Fruit fly (Drosophila melanogaster) whole organism, embryonic: Measurements from ENCODE around the gene CG43954.

Source experiments
- BEAF-32 ChIP-seq: fragments of 200-800 bp; sonication (Bioruptor generic); optimal IDR thresholded peaks from 3 replicates; lab custom pipeline; 2017; ENCODE audit warnings: missing biosample characterization, missing genetic modification characterization, mild to moderate bottlenecking, moderate library complexity, missing genetic modification reagents
- CG10267 ChIP-seq: fragments of 200-800 bp; sonication (Bioruptor generic); optimal IDR thresholded peaks from 2 replicates; lab custom pipeline; 2018; ENCODE audit warnings: missing biosample characterization, mild to moderate bottlenecking, missing genetic modification characterization, moderate library complexity
- CG10654 ChIP-seq: fragments of 200-800 bp; sonication (Bioruptor generic); optimal IDR thresholded peaks from 2 replicates; lab custom pipeline; 2016; ENCODE audit warnings: missing biosample characterization, missing genetic modification characterization
- CG11247 ChIP-seq: fragments of 200-800 bp; sonication (Bioruptor generic); IDR thresholded peaks from 2 replicates; pipeline ENCODE4 v1.3.6; 2022; ENCODE audit warnings: missing biosample characterization, missing genetic modification characterization
- CG11695 ChIP-seq: fragments of 200-800 bp; sonication (Bioruptor generic); IDR thresholded peaks from 3 replicates; pipeline ENCODE4 v1.3.6; 2022; ENCODE audit warnings: missing biosample characterization, missing genetic modification characterization
- CG11696 ChIP-seq: fragments of 200-800 bp; sonication (Bioruptor generic); IDR thresholded peaks from 2 replicates; pipeline ENCODE4 v1.3.6; 2022; ENCODE audit warnings: missing biosample characterization, missing genetic modification characterization
- CG12769 ChIP-seq: fragments of 200-800 bp; sonication (Bioruptor generic); optimal IDR thresholded peaks from 2 replicates; lab custom pipeline; 2019; ENCODE audit warnings: missing biosample characterization, mild to moderate bottlenecking, missing genetic modification characterization, moderate library complexity
- CG15696 ChIP-seq: fragments of 200-800 bp; sonication (Bioruptor generic); optimal IDR thresholded peaks from 2 replicates; lab custom pipeline; 2019; ENCODE audit warnings: missing biosample characterization, mild to moderate bottlenecking, missing genetic modification characterization, moderate library complexity
- CG18262 ChIP-seq: fragments of 200-800 bp; optimal IDR thresholded peaks from 3 replicates; lab custom pipeline; 2019; ENCODE audit warnings: missing biosample characterization, mild to moderate bottlenecking, missing genetic modification characterization, moderate library complexity
- CG18599 ChIP-seq: fragments of 200-800 bp; sonication (Bioruptor generic); optimal IDR thresholded peaks from 3 replicates; lab custom pipeline; 2017; ENCODE audit warnings: missing biosample characterization, missing genetic modification characterization, mild to moderate bottlenecking, moderate library complexity, missing genetic modification reagents
- CG2199 ChIP-seq: fragments of 200-800 bp; sonication (Bioruptor generic); IDR thresholded peaks from 3 replicates; pipeline ENCODE4 v1.3.6; 2022; ENCODE audit warnings: missing biosample characterization, missing genetic modification characterization
- CG2678 ChIP-seq: fragments of 200-800 bp; sonication (Bioruptor generic); optimal IDR thresholded peaks from 3 replicates; lab custom pipeline; 2019; ENCODE audit warnings: missing biosample characterization, mild to moderate bottlenecking, missing genetic modification characterization, moderate library complexity
- CG2712 ChIP-seq: fragments of 200-800 bp; optimal IDR thresholded peaks from 3 replicates; lab custom pipeline; 2019; ENCODE audit warnings: missing biosample characterization, mild to moderate bottlenecking, missing genetic modification characterization, moderate library complexity
- CG2889 ChIP-seq: fragments of 200-800 bp; sonication (Bioruptor generic); IDR thresholded peaks from 3 replicates; pipeline ENCODE4 v1.3.6; 2022; ENCODE audit warnings: missing biosample characterization, missing genetic modification characterization
- CG32532 ChIP-seq: fragments of 200-800 bp; sonication (Bioruptor generic); IDR thresholded peaks from 2 replicates; pipeline ENCODE4 v1.3.6; 2022; ENCODE audit warnings: missing biosample characterization, missing genetic modification characterization
- CG3995 ChIP-seq: fragments of 200-800 bp; sonication (Bioruptor generic); optimal IDR thresholded peaks from 3 replicates; lab custom pipeline; 2016; ENCODE audit warnings: missing biosample characterization, missing genetic modification characterization
- CG6813 ChIP-seq: fragments of 200-800 bp; sonication (Bioruptor generic); optimal IDR thresholded peaks from 2 replicates; lab custom pipeline; 2017; ENCODE audit warnings: missing biosample characterization, missing genetic modification characterization, mild to moderate bottlenecking, moderate library complexity, missing genetic modification reagents
- CG9727 ChIP-seq: fragments of 200-800 bp; sonication (Bioruptor generic); optimal IDR thresholded peaks from 3 replicates; lab custom pipeline; 2017; ENCODE audit warnings: missing biosample characterization, mild to moderate bottlenecking, missing genetic modification characterization
- CG9817 ChIP-seq: fragments of 200-800 bp; sonication (Bioruptor generic); optimal IDR thresholded peaks from 2 replicates; lab custom pipeline; 2018; ENCODE audit warnings: missing biosample characterization, mild to moderate bottlenecking, missing genetic modification characterization, moderate library complexity
- CTCF ChIP-seq: fragments of 200-800 bp; sonication (Bioruptor generic); optimal IDR thresholded peaks from 2 replicates; lab custom pipeline; 2017; ENCODE audit warnings: missing biosample characterization, mild to moderate bottlenecking, missing genetic modification characterization, moderate library complexity
- CkIIα-i1 ChIP-seq: fragments of 200-800 bp; sonication (Bioruptor generic); IDR thresholded peaks from 2 replicates; pipeline ENCODE4 v1.3.6; 2022; ENCODE audit warnings: missing biosample characterization, missing genetic modification characterization
- D ChIP-seq, 2 experiments: fragments of 200-800 bp in 1 of 2; fragments of >200 bp in 1 of 2; sonication (Bioruptor generic) in 1 of 2; optimal IDR thresholded peaks; 2 replicates in 1 of 2; 3 replicates in 1 of 2; lab custom pipeline; 2017; ENCODE audit warnings: mild to moderate bottlenecking in 1 of 2, missing biosample characterization in 1 of 2, missing genetic modification characterization in 1 of 2, missing genetic modification reagents in 1 of 2
- Dfd ChIP-seq, 2 experiments: fragments of >200 bp; optimal IDR thresholded peaks; 2 replicates each; lab custom pipeline; 2017; ENCODE audit warnings: missing biosample characterization in 2 of 2, missing genetic modification characterization in 2 of 2
- Doc3 ChIP-seq: fragments of 200-800 bp; sonication (Bioruptor generic); IDR thresholded peaks from 3 replicates; pipeline ENCODE4 v1.3.6; 2022; ENCODE audit warnings: missing biosample characterization, missing genetic modification characterization; ENCODE audit not compliant: partially characterized antibody
- H15 ChIP-seq: fragments of 200-800 bp; sonication (Bioruptor generic); IDR thresholded peaks from 3 replicates; pipeline ENCODE4 v1.3.6; 2022; ENCODE audit warnings: missing biosample characterization, missing genetic modification characterization
- Xbp1 ChIP-seq: fragments of 200-800 bp; sonication (Bioruptor generic); optimal IDR thresholded peaks from 3 replicates; lab custom pipeline; 2016; ENCODE audit warnings: missing biosample characterization, mild to moderate bottlenecking, missing genetic modification characterization
- ab ChIP-seq: fragments of 200-800 bp; sonication (Bioruptor generic); optimal IDR thresholded peaks from 2 replicates; lab custom pipeline; 2016; ENCODE audit warnings: missing biosample characterization, missing genetic modification characterization
- bsh ChIP-seq, 2 experiments: fragments of 200-800 bp; sonication (Bioruptor generic); optimal IDR thresholded peaks; 2 replicates each; lab custom pipeline; 2017 to 2018; ENCODE audit warnings: mild to moderate bottlenecking in 2 of 2, missing biosample characterization in 2 of 2, missing genetic modification characterization in 2 of 2, moderate library complexity in 1 of 2
- cas ChIP-seq: fragments of 200-800 bp; sonication (Bioruptor generic); IDR thresholded peaks from 2 replicates; pipeline ENCODE4 v1.3.6; 2022; ENCODE audit warnings: missing biosample characterization, missing genetic modification characterization
- dan ChIP-seq: fragments of 200-800 bp; sonication (Bioruptor generic); IDR thresholded peaks from 2 replicates; pipeline ENCODE4 v1.3.6; 2022; ENCODE audit warnings: missing biosample characterization, missing genetic modification characterization
- en ChIP-seq: fragments of 200-800 bp; sonication (Bioruptor generic); optimal IDR thresholded peaks from 2 replicates; lab custom pipeline; 2016; ENCODE audit warnings: missing biosample characterization, missing genetic modification characterization
- fd64A ChIP-seq: fragments of 200-800 bp; sonication (Bioruptor generic); optimal IDR thresholded peaks from 3 replicates; lab custom pipeline; 2018; ENCODE audit warnings: missing biosample characterization, mild to moderate bottlenecking, missing genetic modification characterization
- fd96Cb ChIP-seq: fragments of 200-800 bp; sonication (Bioruptor generic); optimal IDR thresholded peaks from 2 replicates; lab custom pipeline; 2018; ENCODE audit warnings: missing biosample characterization, mild to moderate bottlenecking, missing genetic modification characterization, moderate library complexity
- klu ChIP-seq: fragments of 200-800 bp; sonication (Bioruptor generic); IDR thresholded peaks from 2 replicates; pipeline ENCODE4 v1.3.6; 2022; ENCODE audit warnings: missing biosample characterization, missing genetic modification characterization
- kni ChIP-seq: fragments of 200-800 bp; sonication (Bioruptor generic); optimal IDR thresholded peaks from 3 replicates; lab custom pipeline; 2017; ENCODE audit warnings: mild to moderate bottlenecking, missing biosample characterization, missing genetic modification reagents, missing genetic modification characterization
- mirr ChIP-seq: fragments of 200-800 bp; sonication (Bioruptor generic); optimal IDR thresholded peaks from 3 replicates; lab custom pipeline; 2018; ENCODE audit warnings: missing biosample characterization, mild to moderate bottlenecking, missing genetic modification characterization
- nerfin-1 ChIP-seq: fragments of 200-800 bp; sonication (Bioruptor generic); optimal IDR thresholded peaks from 3 replicates; lab custom pipeline; 2019; ENCODE audit warnings: missing biosample characterization, mild to moderate bottlenecking, missing genetic modification characterization, moderate library complexity
- nmo ChIP-seq: fragments of 200-800 bp; sonication (Bioruptor generic); optimal IDR thresholded peaks from 2 replicates; lab custom pipeline; 2018; ENCODE audit warnings: missing biosample characterization, mild to moderate bottlenecking, missing genetic modification characterization, moderate library complexity
- phol ChIP-seq: fragments of 200-800 bp; sonication (Bioruptor generic); optimal IDR thresholded peaks from 3 replicates; lab custom pipeline; 2018; ENCODE audit warnings: missing biosample characterization, mild to moderate bottlenecking, missing genetic modification characterization, moderate library complexity
- pita ChIP-seq: fragments of 200-800 bp; sonication (Bioruptor generic); optimal IDR thresholded peaks from 2 replicates; lab custom pipeline; 2017; ENCODE audit warnings: missing biosample characterization, mild to moderate bottlenecking, missing genetic modification characterization
- pros ChIP-seq: fragments of 200-800 bp; sonication (Bioruptor generic); optimal IDR thresholded peaks from 3 replicates; lab custom pipeline; 2019; ENCODE audit warnings: missing biosample characterization, mild to moderate bottlenecking, missing genetic modification characterization, moderate library complexity
- sens ChIP-seq: fragments of 200-800 bp; sonication (Bioruptor generic); peaks from one replicate; lab custom pipeline; 2016; ENCODE audit warnings: missing biosample characterization, missing genetic modification characterization
- sima ChIP-seq: fragments of 200-800 bp; sonication (Bioruptor generic); optimal IDR thresholded peaks from 2 replicates; lab custom pipeline; 2016; ENCODE audit warnings: missing biosample characterization, missing genetic modification characterization
- stwl ChIP-seq: fragments of 200-800 bp; sonication (Bioruptor generic); optimal IDR thresholded peaks from 3 replicates; lab custom pipeline; 2018; ENCODE audit warnings: missing biosample characterization, mild to moderate bottlenecking, missing genetic modification characterization, moderate library complexity
- tio ChIP-seq: fragments of 200-800 bp; sonication (Bioruptor generic); optimal IDR thresholded peaks from 2 replicates; lab custom pipeline; 2017; ENCODE audit warnings: missing biosample characterization, missing genetic modification characterization, inconsistent platforms
- tup ChIP-seq: fragments of 200-800 bp; sonication (Bioruptor generic); optimal IDR thresholded peaks from 2 replicates; lab custom pipeline; 2016; ENCODE audit warnings: missing biosample characterization, mild to moderate bottlenecking, missing genetic modification characterization, moderate library complexity
- zen ChIP-seq: fragments of 200-800 bp; sonication (Bioruptor generic); optimal IDR thresholded peaks from 3 replicates; lab custom pipeline; 2018; ENCODE audit warnings: missing biosample characterization, mild to moderate bottlenecking, missing genetic modification characterization, moderate library complexity

The CG43954 gene

DNA sequence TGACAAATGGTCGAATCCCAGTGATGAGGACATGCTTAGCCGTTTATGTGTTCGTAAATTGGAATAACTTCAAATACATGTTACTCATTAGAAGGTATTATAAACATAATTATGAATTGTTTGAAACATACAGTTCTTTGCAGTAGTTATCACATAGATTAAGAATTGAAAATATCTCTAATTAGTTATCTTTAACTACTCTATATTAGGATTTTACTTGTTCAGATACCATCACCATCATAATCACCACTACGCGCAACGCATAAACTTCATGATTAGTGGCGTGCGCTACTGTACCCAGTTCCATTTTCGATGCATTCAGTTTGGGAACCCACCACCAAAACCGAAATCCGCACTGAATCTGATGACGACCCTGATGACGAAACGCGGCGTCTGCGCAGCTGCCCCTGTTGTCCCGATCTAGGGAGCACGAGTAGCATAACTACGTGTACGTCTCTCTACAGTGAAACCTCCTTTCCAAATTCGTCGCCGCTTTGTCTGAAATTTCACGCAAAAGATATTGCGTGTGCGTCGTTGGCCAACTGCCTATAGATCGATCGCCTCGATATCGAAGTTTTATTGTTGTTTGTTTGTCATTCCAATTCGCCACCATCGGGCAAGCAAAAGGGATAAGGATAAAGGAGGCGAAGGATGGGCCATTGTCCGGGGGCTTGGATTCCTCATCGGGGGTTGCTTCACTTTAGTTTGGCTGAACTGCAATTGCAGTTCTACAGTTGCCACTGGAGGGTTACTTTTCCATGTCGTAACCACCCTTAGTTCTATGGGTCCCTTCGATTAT lies 32.6 kb upstream of the CG43954 start (continued):
- no peak for TF ChIP-seq D (optimal IDR thresholded peaks at IDR 0.05; lab: Kevin White, UChicago)
- TF ChIP-seq D (GFP tag; optimal IDR thresholded peaks at IDR 0.05; lab: Kevin White, UChicago) = peak; percentile 41
- TF ChIP-seq kni (GFP tag; lab: Kevin White, UChicago) = peak; percentile 27
- no peak for TF ChIP-seq CG11696
- TF ChIP-seq fd96Cb = peak; percentile 13
- TF ChIP-seq zen (tag; lab: Kevin White, UChicago) = peak; percentile 33
- TF ChIP-seq pros (GFP tag; lab: Kevin White, UChicago) = peak; percentile 99
- peak; percentile 52 for TF ChIP-seq nmo (GFP tag; lab: Kevin White, UChicago)
- peak; percentile 76 for TF ChIP-seq CG15696 (tag; lab: Kevin White, UChicago)
- peak; percentile 0 for TF ChIP-seq fd64A (GFP tag; lab: Kevin White, UChicago)
- TF ChIP-seq bsh (GFP tag; optimal IDR thresholded peaks at IDR 0.05; lab: Kevin White, UChicago) = peak in 1 of 2 experiments; percentile 19
- no peak for TF ChIP-seq ab
- TF ChIP-seq CG18599 (GFP tag; lab: Kevin White, UChicago) = peak; percentile 13
- TF ChIP-seq CG9727 = peak; percentile 63
- TF ChIP-seq nerfin-1 = peak; percentile 19
- TF ChIP-seq en = no peak
- TF ChIP-seq stwl (tag; lab: Kevin White, UChicago) = peak; percentile 2
- TF ChIP-seq sens (GFP tag; lab: Kevin White, UChicago) = peak; percentile 94
- peak; percentile 72 for TF ChIP-seq CG18262 (tag; lab: Kevin White, UChicago)
- peak; percentile 59; the same call in 1 of the 3 replicates for TF ChIP-seq CG2199
- no peak for TF ChIP-seq CG10654 (GFP tag; lab: Kevin White, UChicago)
- TF ChIP-seq CG6813 = no peak
- TF ChIP-seq phol (tag; lab: Kevin White, UChicago) = peak; percentile 61
- no peak for TF ChIP-seq Dfd (GFP tag; optimal IDR thresholded peaks at IDR 0.05; lab: Kevin White, UChicago)

DNA sequence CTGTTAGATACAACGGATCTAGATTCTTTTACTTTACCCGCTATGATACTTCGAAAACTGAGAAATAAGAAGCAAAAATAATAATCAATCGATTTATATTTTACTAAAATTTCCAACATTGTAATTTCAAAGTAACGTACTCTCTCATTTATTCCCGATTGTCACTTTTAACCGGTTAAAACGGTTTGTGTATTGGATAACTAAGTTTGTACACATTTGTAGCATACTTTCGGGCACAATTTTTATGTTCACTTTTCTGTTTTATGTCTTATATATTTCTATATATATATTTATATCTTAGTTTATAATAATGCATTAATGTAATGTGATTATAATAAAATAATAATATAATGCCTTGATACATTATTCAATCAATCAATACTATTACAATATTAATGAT lies 30.2 kb upstream of the CG43954 start:
- TF ChIP-seq CG3995 (GFP tag; lab: Kevin White, UChicago) (no peak), BEAF-32 (no peak), cas (GFP tag; lab: Robert Waterston, UW) (no peak), CG11247 (GFP tag; lab: Robert Waterston, UW) (no peak), stwl (tag; lab: Kevin White, UChicago) (peak; percentile 41), CG18599 (GFP tag; lab: Kevin White, UChicago) (no peak), CG10267 (tag; lab: Kevin White, UChicago) (no peak), pita (GFP tag; lab: Kevin White, UChicago) (peak; percentile 51), Doc3 (GFP tag; lab: Robert Waterston, UW) (no peak), mirr (no peak), dan (GFP tag; lab: Robert Waterston, UW) (no peak), CG9817 (tag; lab: Kevin White, UChicago) (no peak), sima (GFP tag; lab: Kevin White, UChicago) (no peak), CG11695 (no peak), CkIIα-i1 (GFP tag; lab: Robert Waterston, UW) (no peak), klu (GFP tag; lab: Robert Waterston, UW) (no peak), tup (GFP tag; lab: Kevin White, UChicago) (no peak), CTCF (GFP tag; lab: Kevin White, UChicago) (peak; percentile 54), tio (GFP tag; lab: Kevin White, UChicago) (no peak), CG2712 (tag; lab: Kevin White, UChicago) (no peak), CG2889 (GFP tag; lab: Robert Waterston, UW) (no peak), Xbp1 (GFP tag; lab: Kevin White, UChicago) (no peak), CG12769 (tag; lab: Kevin White, UChicago) (no peak), CG2678 (tag; lab: Kevin White, UChicago) (no peak), H15 (GFP tag; lab: Robert Waterston, UW) (no peak), CG32532 (GFP tag; lab: Robert Waterston, UW) (no peak)
